Worm (Caenorhabditis elegans) whole organism, mixed stage, embryonic: Measurements from ENCODE around the gene F46F5.7.
"Not testable (repeated sequence)": the region's sequence is repeated elsewhere in the genome, so short reads cannot be mapped to it uniquely, and the experiment has no call there.

Experiments
- M03D4.4 ChIP-seq: sonication (generic microtip); optimal IDR thresholded peaks from 2 replicates; lab custom pipeline; 2017; ENCODE audit warnings: mild to moderate bottlenecking, missing genetic modification characterization, missing compliant biosample characterization
- bed-3 ChIP-seq: fragments of 200-800 bp; sonication (Bioruptor generic); optimal IDR thresholded peaks from 3 replicates; lab custom pipeline; 2018; ENCODE audit warnings: mild to moderate bottlenecking, missing genetic modification characterization, moderate library complexity, missing compliant biosample characterization
- blmp-1 ChIP-seq: fragments of 150-350 bp; optimal IDR thresholded peaks from 2 replicates; lab custom pipeline; 2014; ENCODE audit warnings: missing biosample characterization, missing genetic modification characterization
- ceh-39 ChIP-seq: fragments of 150-350 bp; optimal IDR thresholded peaks from 2 replicates; lab custom pipeline; 2014; ENCODE audit warnings: missing biosample characterization, missing genetic modification characterization
- ceh-43 ChIP-seq: fragments of 200-800 bp; sonication (Bioruptor generic); optimal IDR thresholded peaks from 2 replicates; lab custom pipeline; 2018; ENCODE audit warnings: mild to moderate bottlenecking, missing genetic modification characterization, moderate library complexity, missing compliant biosample characterization
- ceh-83 ChIP-seq: fragments of 200-800 bp; sonication (Bioruptor generic); optimal IDR thresholded peaks from 2 replicates; lab custom pipeline; 2018; ENCODE audit warnings: mild to moderate bottlenecking, missing genetic modification characterization, missing compliant biosample characterization
- ces-1 ChIP-seq: fragments of 150-350 bp; optimal IDR thresholded peaks from 2 replicates; lab custom pipeline; 2014; ENCODE audit warnings: missing biosample characterization, missing genetic modification reagents, missing genetic modification characterization
- cnd-1 ChIP-seq: fragments of 200-800 bp; sonication (Bioruptor generic); optimal IDR thresholded peaks from 2 replicates; lab custom pipeline; 2018; ENCODE audit warnings: mild to moderate bottlenecking, missing genetic modification characterization, missing compliant biosample characterization
- drap-1 ChIP-seq: fragments of 200-800 bp; sonication (Bioruptor generic); optimal IDR thresholded peaks from 3 replicates; lab custom pipeline; 2018; ENCODE audit warnings: mild to moderate bottlenecking, missing genetic modification characterization, missing compliant biosample characterization
- elt-1 ChIP-seq: sonication (generic microtip); optimal IDR thresholded peaks from 2 replicates; lab custom pipeline; 2017; ENCODE audit warnings: missing genetic modification characterization, mild to moderate bottlenecking, missing compliant biosample characterization, antibody characterized with exemption, moderate library complexity, borderline replicate concordance; ENCODE audit not compliant: insufficient read depth
- elt-3 ChIP-seq: fragments of 150-350 bp; optimal IDR thresholded peaks from 2 replicates; lab custom pipeline; 2014; ENCODE audit warnings: missing biosample characterization, missing genetic modification characterization
- flh-1 ChIP-seq: fragments of 200-800 bp; sonication (Bioruptor generic); optimal IDR thresholded peaks from 2 replicates; lab custom pipeline; 2018; ENCODE audit warnings: mild to moderate bottlenecking, missing genetic modification characterization, moderate library complexity, missing compliant biosample characterization
- hlh-1 ChIP-seq: fragments of 150-350 bp; optimal IDR thresholded peaks from 2 replicates; lab custom pipeline; 2014; ENCODE audit warnings: missing biosample characterization, missing genetic modification reagents, missing genetic modification characterization
- lin-13 ChIP-seq: fragments of 150-350 bp; optimal IDR thresholded peaks from 2 replicates; lab custom pipeline; 2014; ENCODE audit warnings: missing biosample characterization, missing genetic modification characterization
- lin-32 ChIP-seq: fragments of 200-800 bp; sonication (Bioruptor generic); optimal IDR thresholded peaks from 2 replicates; lab custom pipeline; 2018; ENCODE audit warnings: mild to moderate bottlenecking, missing genetic modification characterization, missing compliant biosample characterization
- mab-5 ChIP-seq: fragments of 150-350 bp; optimal IDR thresholded peaks from 2 replicates; lab custom pipeline; 2014; ENCODE audit warnings: missing biosample characterization, missing genetic modification characterization
- mep-1 ChIP-seq: fragments of 150-350 bp; optimal IDR thresholded peaks from 2 replicates; lab custom pipeline; 2017; ENCODE audit warnings: missing biosample characterization, missing genetic modification reagents, missing genetic modification characterization, inconsistent platforms
- mls-2 ChIP-seq: sonication (generic microtip); optimal IDR thresholded peaks from 2 replicates; lab custom pipeline; 2016; ENCODE audit warnings: mild to moderate bottlenecking, missing genetic modification characterization, moderate library complexity, missing compliant biosample characterization
- nhr-12 ChIP-seq: fragments of 150-350 bp; optimal IDR thresholded peaks from 2 replicates; lab custom pipeline; 2014; ENCODE audit warnings: missing biosample characterization, missing genetic modification characterization
- nhr-237 ChIP-seq: fragments of 150-350 bp; optimal IDR thresholded peaks from 2 replicates; lab custom pipeline; 2014; ENCODE audit warnings: missing biosample characterization, missing genetic modification characterization
- nhr-28 ChIP-seq: fragments of 150-350 bp; optimal IDR thresholded peaks from 2 replicates; lab custom pipeline; 2014; ENCODE audit warnings: missing biosample characterization, missing genetic modification characterization
- nhr-76 ChIP-seq: sonication (generic microtip); optimal IDR thresholded peaks from 2 replicates; lab custom pipeline; 2017; ENCODE audit warnings: missing biosample characterization, missing genetic modification characterization
- sem-2 ChIP-seq: fragments of 200-800 bp; sonication (Bioruptor generic); optimal IDR thresholded peaks from 2 replicates; lab custom pipeline; 2018; ENCODE audit warnings: mild to moderate bottlenecking, missing genetic modification characterization, missing compliant biosample characterization
- sptf-1 ChIP-seq: sonication (generic microtip); optimal IDR thresholded peaks from 2 replicates; lab custom pipeline; 2017; ENCODE audit warnings: mild to moderate bottlenecking, missing genetic modification characterization, moderate library complexity, missing compliant biosample characterization
- tbx-8 ChIP-seq: fragments of 200-800 bp; sonication (Bioruptor generic); optimal IDR thresholded peaks from 2 replicates; lab custom pipeline; 2018; ENCODE audit warnings: mild to moderate bottlenecking, missing genetic modification characterization, moderate library complexity, missing compliant biosample characterization
- unc-120 ChIP-seq: sonication (generic microtip); optimal IDR thresholded peaks from 2 replicates; lab custom pipeline; 2017; ENCODE audit warnings: missing genetic modification characterization, missing compliant biosample characterization; ENCODE audit not compliant: poor library complexity, severe bottlenecking
- unc-39 ChIP-seq: fragments of 150-350 bp; optimal IDR thresholded peaks from 2 replicates; lab custom pipeline; 2014; ENCODE audit warnings: missing biosample characterization, missing genetic modification characterization
- unc-62 ChIP-seq: fragments of 150-350 bp; optimal IDR thresholded peaks from 2 replicates; lab custom pipeline; 2014; ENCODE audit warnings: missing biosample characterization, missing genetic modification reagents, missing genetic modification characterization
- ztf-11 ChIP-seq: fragments of 150-350 bp; optimal IDR thresholded peaks from 2 replicates; lab custom pipeline; 2014; ENCODE audit warnings: missing biosample characterization, missing genetic modification characterization

The F46F5.7 gene

DNA sequence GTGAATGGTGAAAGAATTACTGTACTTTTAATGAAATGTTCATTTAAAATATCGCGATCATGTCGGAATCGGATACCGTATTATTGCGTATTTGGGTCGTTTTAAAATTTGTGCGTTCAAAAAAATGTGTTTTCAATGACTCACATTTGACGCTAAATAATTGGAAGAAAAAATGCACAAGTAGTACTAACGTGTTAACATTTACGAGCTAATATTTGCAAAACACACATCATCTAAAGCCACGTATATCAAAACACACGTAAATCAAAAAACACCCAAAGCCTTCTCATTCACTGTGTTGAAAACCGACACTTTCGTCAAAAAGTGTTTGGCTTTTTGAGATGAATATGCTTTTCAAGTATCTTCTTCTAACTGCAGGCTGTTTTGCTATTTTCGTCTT is 5.1 kb upstream of the F46F5.7 start, which contains the start of gene F28A10.1:
Gene F28A10.1 (plus strand): TSS at position 301 of the 400 bp plus-strand sequence.
- TF ChIP-seq sem-2 (GFP tag; lab: Kevin White, UChicago) (no peak), flh-1 (GFP tag; lab: Kevin White, UChicago) (no peak), ceh-43 (GFP tag; lab: Kevin White, UChicago) (no peak), elt-3 (tag; lab: Kevin White, UChicago) (no peak), mep-1 (no peak), bed-3 (no peak), lin-32 (GFP tag; lab: Kevin White, UChicago) (no peak), cnd-1 (no peak), mls-2 (no peak), nhr-237 (no peak), drap-1 (no peak), ces-1 (GFP tag; lab: Kevin White, UChicago) (no peak), ceh-39 (no peak), unc-62 (GFP tag; lab: Kevin White, UChicago) (no peak), M03D4.4 (tag; lab: Kevin White, UChicago) (no peak), nhr-12 (tag; lab: Kevin White, UChicago) (no peak), unc-120 (no peak)

DNA sequence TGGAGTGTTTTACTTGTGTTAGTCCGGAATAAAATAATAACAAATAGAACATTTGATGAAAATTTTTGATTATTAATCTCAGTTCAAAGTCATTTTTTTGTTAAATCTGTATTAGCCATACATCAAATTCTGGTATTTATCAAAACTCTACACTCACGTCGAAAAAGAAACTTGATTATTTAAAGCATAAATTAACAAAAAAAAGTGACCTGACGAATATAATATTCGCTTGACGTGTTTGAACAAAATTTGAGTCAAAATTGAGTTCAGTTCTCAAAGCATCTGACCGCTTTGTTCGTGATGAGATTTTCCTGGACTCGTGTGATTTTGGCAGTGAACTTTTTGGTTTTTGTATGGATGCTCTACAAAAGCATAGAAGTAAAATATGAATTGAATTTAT is 3.1 kb upstream of the F46F5.7 start, which contains the start of gene F46F5.10:
Gene F46F5.10 (plus strand): TSS at position 301 of the 400 bp plus-strand sequence.
- TF ChIP-seq nhr-76 (tag; lab: Kevin White, UChicago), result no peak

DNA sequence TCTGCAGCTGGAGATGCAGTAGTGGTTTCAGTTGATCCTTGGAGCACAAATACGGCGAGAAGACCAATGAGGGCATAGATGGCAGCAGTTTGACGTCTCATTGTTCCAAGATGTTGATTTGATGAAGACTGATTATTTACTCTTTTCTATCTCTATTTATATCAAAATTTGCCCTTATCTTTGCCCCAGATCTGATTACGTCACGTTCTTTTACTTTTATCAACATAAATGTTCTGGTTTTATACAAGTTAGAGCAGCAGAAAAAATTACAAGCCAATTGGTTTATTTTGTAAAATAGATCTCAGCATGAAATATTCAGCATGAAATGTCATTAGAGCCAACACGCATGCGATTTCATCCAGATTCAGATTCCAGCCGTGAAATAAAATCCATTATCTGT is 2.3 kb upstream of the F46F5.7 start, which contains the start of gene msrp-4:
Gene msrp-4 (minus strand): TSS at position 101 of the 400 bp plus-strand sequence.
- not testable (repeated sequence) for TF ChIP-seq ztf-11 (tag; lab: Kevin White, UChicago); unc-62 (GFP tag; lab: Kevin White, UChicago); lin-13 (tag; lab: Kevin White, UChicago)
- TF ChIP-seq, all 35 proteins: peak for 0; not testable (repeated sequence) for 35

DNA sequence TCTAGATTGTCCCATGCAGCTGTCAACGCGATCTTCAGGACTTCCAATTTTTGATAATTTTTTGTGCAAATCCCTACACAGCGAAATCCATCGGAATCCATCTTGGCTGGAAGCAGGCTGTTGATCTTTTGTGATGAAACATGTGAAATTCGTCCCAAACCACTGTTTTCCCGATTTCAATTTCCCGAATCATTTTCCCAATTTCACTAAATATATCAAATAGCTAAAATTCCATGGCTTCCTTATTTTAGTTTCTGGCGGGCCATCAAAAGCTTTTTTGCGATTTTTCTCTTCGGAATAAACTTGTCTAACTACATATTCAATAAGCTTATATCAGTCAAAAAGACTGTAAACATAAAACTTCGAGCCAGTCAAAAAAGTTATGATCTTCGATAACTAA is 1.1 kb upstream of the F46F5.7 start, which contains the start of gene F46F5.8:
Gene F46F5.8 (minus strand): TSS at position 101 of the 400 bp plus-strand sequence.
- TF ChIP-seq hlh-1, result no peak
- no peak for TF ChIP-seq unc-39
- no peak for TF ChIP-seq elt-1 (tag; lab: Kevin White, UChicago)
- no peak for TF ChIP-seq mls-2
- no peak for TF ChIP-seq sptf-1 (tag; lab: Kevin White, UChicago)
- no peak for TF ChIP-seq nhr-76 (tag; lab: Kevin White, UChicago)
- TF ChIP-seq ceh-83 (GFP tag; lab: Kevin White, UChicago), result no peak
- TF ChIP-seq mab-5 (tag; lab: Kevin White, UChicago), result no peak
- TF ChIP-seq lin-13 (tag; lab: Kevin White, UChicago), result no peak
- TF ChIP-seq tbx-8 (GFP tag; lab: Kevin White, UChicago), result no peak
- TF ChIP-seq blmp-1 (tag; lab: Kevin White, UChicago), result no peak

DNA sequence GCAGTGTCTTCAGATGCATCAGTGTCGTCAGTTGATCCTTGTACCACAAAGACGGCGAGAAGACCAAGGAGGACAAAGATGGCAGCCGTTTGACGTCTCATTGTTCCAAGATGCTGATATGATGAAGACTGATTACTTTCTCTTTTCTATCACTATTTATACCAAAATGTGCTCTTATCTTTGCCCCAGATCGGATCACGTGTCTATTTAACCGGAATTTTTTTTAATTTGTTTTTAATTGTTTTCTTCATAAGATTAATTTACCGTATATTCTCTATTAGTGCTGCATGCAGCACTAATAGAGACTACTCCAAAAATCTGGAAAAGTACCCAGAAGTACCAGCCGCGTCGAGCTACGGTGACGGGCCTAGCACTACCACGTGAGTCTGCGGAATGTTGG is 5.7 kb downstream of the F46F5.7 start, which contains the start of gene msrp-3:
Gene msrp-3 (minus strand): TSS at position 101 of the 400 bp plus-strand sequence.
- TF ChIP-seq sem-2 (GFP tag; lab: Kevin White, UChicago) (no peak), hlh-1 (no peak), mab-5 (tag; lab: Kevin White, UChicago) (no peak), bed-3 (no peak), unc-120 (no peak), ces-1 (GFP tag; lab: Kevin White, UChicago) (no peak), nhr-237 (no peak), lin-13 (tag; lab: Kevin White, UChicago) (no peak), ceh-83 (GFP tag; lab: Kevin White, UChicago) (no peak), flh-1 (GFP tag; lab: Kevin White, UChicago) (no peak), sptf-1 (tag; lab: Kevin White, UChicago) (no peak), drap-1 (no peak), ceh-39 (no peak), mls-2 (no peak)

DNA sequence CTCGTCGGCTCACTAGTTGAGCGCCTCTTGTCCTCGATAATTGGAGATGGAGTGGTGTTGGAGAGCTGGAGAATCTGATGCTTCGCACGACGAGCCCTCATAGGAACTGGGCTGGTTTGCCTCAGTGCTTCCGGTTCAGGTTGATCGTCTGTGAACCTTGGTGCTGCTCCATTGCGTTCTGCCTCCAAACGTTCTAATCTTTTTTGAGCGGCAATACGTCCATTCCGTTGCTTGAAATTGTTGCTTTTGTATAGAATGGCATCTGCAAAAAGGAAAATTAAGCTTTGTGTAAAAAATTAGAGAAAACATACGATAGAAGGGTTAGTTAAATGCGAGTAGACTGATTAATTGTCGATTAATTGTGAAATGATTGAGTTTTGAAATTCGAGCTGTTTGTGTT is 7.5 kb downstream of the F46F5.7 start, which contains the start of gene F46F5.5:
Gene F46F5.5 (minus strand): TSS at position 101 of the 400 bp plus-strand sequence.
- TF ChIP-seq mep-1 (no peak), nhr-237 (no peak), nhr-28 (tag; lab: Kevin White, UChicago) (no peak), sptf-1 (tag; lab: Kevin White, UChicago) (no peak), bed-3 (no peak), elt-1 (tag; lab: Kevin White, UChicago) (no peak)
